Fruit fly (Drosophila melanogaster): ENCODE measurements around the gene lectin-22C.

lectin-22C gene

DNA sequence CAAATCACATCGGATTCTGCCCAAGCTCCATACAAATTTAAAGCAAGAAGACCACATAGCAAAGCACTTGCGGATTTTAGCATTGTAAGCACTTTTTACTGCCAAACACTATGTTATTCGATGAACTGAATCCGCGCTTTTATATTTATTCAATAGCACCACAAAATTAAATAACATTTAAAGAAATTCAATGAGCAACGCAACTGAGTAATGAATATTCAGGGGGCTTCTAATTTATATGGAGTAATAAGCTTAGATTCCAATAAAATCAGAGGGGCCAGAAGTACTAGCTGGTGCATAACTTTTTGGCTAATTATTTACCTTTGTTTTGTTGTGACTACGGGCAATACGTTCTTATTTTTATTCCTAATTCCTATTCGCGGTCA, at the start of gene lectin-22C:
Gene lectin-22C (minus strand): TSS at position 101 of the 386 bp plus-strand sequence.
- TF ChIP-seq noc (tag; optimal IDR thresholded peaks at IDR 0.05) = no peak

DNA sequence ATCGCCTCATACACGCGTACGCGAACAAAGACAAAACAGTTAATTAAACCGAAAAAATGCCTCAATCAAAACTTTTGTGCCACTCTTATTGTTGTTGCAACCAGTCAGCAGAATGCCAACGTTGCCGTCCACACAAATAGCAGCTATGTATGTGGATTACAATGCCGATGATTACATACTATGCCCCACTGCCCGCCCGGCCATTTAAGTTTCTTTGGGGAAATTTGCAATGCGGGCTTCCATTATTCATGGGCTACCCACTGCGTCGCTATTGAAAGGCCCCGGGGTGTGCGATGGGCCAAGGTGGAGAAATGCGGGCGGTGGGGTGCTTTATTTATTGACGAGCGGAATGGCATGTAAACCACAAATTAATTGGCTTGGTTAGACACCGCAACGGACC, 47.3 kb upstream of the lectin-22C start:
- no peak for TF ChIP-seq noc (tag; optimal IDR thresholded peaks at IDR 0.05)

DNA sequence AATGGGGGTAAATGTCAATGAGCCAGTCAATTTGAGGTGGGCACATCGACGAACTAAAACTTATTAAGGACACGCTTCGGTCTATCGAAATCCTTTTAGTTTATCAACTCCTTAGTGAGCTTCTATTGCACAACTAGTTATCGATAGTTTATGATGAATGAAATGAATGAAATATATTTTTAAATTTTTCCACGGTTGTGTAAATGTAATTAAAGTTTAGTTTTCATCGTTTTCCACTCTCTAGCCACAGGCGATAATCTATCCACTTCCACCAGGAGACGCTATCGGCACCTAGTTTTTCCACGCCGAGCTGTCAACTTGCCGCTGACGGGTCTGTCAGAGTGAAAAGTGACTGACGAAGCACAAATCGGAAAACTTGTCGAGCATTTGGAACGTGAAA, 42.6 kb upstream of the lectin-22C start, which contains the start of gene CG12674:
Gene CG12674 (plus strand): TSS at position 301 of the 400 bp plus-strand sequence.
- TF ChIP-seq noc (tag; optimal IDR thresholded peaks at IDR 0.05) = no peak

DNA sequence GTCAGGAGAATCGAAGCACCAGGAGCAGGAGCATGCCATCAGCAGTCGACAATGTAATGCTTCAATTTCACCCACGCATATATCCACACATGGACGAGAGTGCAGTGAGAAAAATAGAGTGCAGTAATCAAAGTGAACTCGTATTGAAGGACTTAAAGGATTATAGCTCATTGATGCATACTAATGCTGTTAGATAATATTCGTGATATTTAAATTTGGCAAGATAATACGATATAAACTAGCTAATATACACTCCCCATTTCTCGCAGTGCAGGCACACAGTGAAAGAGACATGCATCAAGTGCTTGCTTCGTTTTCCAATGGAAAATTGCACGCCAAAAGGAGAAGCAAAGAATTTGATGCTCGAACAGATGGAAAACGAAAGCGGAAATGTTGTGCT, 35.9 kb upstream of the lectin-22C start:
- no peak for TF ChIP-seq noc (tag; optimal IDR thresholded peaks at IDR 0.05)

DNA sequence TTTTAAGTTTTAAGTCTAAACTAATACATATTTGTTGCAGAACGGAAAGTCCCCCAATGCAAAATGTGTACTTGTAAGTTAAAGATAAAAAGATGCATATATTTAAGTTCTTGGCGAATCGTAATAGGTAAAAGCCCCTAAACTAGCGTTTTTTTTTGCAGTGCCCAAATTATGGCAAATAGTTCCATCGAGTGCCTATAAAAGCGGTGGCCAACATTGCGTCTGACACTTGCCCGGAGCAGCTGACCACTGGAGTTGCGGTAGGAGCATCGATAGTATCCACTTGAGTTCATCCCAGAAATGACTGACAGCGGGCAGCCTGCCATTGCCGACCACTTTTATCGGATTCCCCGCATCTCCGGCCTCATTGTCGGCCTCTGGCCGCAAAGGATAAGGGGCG, 17.2 kb upstream of the lectin-22C start, which contains the start of gene Or22c:
Gene Or22c (plus strand): TSS at position 301 of the 400 bp plus-strand sequence.
- TF ChIP-seq noc (tag; optimal IDR thresholded peaks at IDR 0.05) = no peak

DNA sequence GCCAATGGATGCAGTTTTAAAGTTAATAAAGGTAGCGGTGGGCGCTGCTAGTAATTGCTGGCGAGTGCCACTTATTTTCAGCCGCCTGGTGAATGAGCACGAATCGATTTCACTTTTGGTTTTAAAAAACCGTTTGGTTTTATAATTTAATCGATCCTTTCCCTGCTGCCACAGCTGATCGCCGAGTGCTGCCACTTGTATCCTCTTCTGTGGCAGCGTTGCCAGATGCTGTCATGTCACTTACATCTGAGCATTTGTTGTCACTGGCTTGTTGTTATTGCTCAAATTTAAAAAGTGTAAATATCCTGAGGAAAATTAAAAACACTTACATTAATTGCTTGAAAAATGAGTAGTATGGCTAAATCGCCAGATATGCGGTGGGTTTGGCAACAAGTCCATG, 8.2 kb upstream of the lectin-22C start, which contains the start of gene Kebab:
Gene Kebab (plus strand): TSS at position 230 of the 400 bp plus-strand sequence.
- no peak for TF ChIP-seq noc (tag; optimal IDR thresholded peaks at IDR 0.05)

DNA sequence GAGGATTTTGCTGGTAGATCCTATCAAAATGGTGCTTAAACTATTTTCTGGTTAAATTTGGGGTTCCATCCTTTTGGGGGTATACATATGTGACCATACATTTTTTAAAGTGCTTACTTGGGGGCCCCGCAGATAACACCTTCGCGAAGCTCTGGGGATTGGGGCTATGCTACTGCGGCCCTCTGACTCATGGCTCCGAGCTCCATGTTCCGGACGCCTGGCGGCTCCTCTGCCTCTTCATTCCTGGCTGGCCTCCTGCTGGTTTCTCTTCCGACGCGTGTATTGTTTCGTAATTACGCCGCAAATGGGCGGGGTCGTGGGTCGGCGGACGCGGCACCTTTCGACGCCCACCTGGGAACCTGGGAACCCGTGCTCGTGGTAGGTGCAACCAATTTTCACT, 7.8 kb upstream of the lectin-22C start:
- TF ChIP-seq noc (tag; optimal IDR thresholded peaks at IDR 0.05) = no peak

DNA sequence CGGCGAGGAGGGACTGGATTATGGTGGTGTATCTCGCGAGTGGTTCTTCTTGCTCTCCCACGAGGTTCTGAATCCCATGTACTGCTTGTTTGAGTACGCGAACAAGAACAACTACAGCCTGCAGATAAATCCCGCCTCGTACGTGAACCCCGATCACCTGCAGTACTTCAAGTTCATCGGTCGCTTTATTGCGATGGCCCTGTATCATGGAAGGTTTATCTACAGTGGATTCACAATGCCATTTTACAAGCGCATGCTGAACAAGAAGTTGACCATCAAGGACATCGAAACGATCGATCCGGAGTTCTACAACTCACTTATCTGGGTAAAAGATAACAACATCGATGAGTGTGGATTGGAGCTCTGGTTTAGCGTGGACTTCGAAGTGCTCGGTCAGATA, 5.0 kb upstream of the lectin-22C start:
- no peak for TF ChIP-seq noc (tag; optimal IDR thresholded peaks at IDR 0.05)

DNA sequence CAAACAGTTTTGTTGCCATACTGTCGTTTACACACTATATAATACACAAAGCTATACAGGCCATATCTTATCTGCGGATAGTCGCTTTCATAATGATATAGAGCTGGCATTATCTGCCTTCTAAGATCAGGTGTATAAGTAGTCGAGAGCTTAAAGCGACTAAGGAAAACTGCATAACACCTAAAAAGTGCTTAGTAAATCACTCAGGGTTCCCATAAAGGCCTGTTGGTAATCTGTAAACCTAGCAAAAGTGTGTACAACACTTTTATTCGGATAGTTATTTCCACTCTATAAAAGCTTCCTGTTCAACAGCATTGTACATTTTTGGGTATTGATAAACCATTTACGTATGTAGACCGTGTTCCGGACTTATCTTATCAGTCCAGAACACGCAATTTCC, 2.4 kb upstream of the lectin-22C start:
- TF ChIP-seq noc (tag; optimal IDR thresholded peaks at IDR 0.05) = no peak

DNA sequence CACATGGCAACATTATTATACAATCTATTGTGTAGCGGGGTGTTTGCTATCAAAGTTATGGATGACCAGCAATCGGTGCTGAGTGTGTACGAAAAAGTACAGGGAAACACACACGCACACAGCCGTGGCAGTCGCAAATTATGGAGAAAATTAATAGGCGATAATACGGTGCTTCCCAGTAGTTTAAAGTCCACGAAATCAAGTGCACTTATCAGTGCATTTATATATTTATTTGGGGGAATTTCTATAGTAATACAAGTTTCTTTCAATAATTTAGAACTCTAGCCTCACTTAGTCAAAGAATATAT, 1.8 kb upstream of the lectin-22C start:
- TF ChIP-seq noc (tag; optimal IDR thresholded peaks at IDR 0.05) = no peak

DNA sequence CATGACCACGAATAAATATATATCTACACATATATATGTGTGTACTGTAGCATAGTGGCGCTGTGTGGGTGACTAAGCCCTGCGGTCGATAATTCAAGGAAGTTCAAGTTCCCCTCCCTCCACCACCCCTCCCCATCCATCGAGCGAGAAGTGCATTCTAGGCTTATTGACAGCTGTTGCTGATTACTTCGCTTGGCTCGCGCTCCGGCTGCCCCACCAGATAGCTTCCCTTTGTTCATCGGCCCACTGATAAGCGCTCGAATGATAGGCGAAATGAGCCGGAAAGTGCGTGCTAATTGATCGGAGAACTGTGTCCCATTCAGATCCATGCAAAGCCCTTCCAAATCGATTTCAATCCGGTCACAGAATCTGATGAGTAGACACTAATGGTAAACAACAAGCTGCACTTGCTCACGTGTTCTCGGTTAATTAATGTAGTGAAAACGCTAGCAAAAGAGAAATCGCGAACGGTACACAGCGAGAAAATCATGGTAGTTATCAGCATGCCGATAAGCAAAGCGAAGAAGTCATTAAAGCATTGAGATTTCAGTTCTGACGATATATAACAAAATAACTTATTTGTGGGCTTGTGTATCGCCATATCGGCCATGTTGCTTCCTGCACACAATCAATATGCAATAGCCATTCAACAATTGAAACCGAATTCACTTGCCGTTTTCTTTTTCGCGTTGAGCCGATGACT, 1.3 kb upstream of the lectin-22C start:
- no peak for TF ChIP-seq noc (tag; optimal IDR thresholded peaks at IDR 0.05)

DNA sequence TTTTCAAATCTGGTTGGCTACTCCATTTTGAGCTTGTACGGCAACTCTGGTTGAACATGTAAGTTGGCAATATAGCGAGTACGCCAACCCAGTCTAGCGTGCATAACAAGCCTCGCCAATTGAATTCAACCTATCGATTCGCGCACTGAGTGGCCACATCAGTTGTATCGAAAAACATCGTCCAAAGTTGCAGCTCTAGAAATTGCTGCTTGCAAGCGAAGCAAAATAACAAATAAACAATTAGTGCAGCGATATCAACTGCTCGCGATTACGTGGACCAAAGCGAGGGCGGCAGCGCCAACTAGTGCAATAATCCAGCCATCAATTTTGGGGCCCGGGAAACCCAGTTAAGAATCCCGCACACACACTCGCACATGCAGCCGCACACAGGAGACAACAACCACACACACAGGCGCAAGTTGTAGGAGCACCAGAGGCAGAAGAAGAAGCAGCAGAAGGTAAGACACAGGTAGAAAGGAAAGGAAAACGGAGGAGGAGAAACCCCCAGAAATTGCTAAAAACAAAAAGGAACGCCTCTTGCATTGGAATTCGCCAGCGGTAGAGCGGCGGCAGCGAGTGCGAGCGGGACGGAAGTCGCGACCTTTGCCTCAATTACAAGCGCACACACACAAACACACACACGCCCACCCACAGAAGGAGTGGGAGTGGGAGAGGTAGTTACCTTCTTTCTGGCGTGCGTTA, 637 bp upstream of the lectin-22C start:
- TF ChIP-seq noc (tag; optimal IDR thresholded peaks at IDR 0.05) = no peak

DNA sequence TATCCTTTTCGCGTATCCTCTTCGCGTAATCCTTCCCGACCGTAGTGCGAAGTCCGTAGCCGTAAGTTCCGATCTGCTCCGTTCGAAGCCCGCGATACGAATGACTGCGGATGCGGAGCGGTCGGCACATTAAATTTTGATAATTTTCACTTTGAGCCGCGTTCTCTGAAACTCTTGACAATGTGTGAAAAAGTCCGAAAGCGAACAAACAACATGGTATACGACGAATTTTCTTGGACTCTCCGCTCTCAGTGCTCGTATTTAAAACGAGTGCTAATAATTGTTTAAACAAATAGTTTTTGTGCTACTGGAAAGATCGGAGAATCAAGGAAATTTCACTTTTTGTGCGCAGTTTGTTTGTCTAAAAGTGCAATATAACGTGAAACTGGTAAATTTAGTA, 1.1 kb downstream of the lectin-22C start, which contains the start of gene CG42296:
Gene CG42296 (minus strand): TSS at position 101 of the 400 bp plus-strand sequence.
- TF ChIP-seq noc (tag; optimal IDR thresholded peaks at IDR 0.05) = no peak

DNA sequence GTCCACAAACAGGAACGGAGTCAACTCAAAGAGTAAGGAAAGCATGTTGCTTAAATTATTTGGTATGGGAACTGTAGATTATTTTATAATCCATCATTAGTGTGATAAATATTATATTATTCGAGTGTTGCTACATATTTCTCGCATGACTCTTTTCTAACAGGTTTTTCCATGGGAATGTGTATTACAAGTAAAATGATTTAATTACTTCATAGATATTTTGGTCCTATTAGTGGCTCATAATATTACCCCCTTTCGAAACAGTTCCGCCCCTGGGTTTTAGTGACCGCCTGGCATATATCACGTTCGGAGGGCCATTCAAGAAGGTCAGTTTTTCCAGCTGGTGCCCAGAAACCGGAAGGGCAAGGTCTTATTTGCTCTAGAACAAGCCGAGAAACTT, 5.0 kb downstream of the lectin-22C start:
- no peak for TF ChIP-seq noc (tag; optimal IDR thresholded peaks at IDR 0.05)

DNA sequence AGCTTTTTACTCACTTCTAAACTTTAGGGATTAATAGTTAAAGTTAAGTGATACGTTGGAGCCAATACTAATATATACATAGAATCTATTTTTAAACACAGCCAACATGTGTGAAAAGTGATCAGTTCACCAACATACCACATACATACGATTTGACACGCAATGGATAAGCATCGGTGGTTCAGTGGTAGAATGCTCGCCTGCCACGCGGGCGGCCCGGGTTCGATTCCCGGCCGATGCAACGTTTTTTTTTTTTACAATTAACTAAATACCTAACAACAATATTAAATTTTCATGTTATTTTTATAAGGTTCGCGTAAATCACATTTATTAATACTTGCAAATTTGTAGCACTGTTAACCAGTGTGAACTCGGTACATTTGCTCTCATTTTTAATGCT, 5.5 kb downstream of the lectin-22C start:
- TF ChIP-seq noc (tag; optimal IDR thresholded peaks at IDR 0.05) = no peak

DNA sequence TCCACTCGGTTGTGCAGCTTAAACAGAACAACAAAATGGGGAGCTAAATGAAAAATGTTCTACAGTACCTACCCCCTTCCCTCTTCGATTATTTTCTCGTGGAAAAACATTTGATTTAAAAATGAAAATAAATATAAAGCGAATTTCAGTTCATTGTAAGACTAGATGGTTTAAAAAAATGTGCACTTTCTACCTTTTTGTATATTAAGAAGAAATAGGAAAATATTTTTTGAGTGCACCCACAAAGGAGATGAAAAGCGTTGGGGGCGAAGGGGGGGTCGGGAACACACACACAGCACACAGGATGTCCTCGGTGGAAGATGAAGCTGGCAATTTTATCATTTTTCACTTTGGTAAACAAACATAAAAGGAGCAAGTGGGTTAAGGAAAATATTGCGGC, 14.2 kb downstream of the lectin-22C start:
- TF ChIP-seq noc (tag; optimal IDR thresholded peaks at IDR 0.05) = no peak

DNA sequence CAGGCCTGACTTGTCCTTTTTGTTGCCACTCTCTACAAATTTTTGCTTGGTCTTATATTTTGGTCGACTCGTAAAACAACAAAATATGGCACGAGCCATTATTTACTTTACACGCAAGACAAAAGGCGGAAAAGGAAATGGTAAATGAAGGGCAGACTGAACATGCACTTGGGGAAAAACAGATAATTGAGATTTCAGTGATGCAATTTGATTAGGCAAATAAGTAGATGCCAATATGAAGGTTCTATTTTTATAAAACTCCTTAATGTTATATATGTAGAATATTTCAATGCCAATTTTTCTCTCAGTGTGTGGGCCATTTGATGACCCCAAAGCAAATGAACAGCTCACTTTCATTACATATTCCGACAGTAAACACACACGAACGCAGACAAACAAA, 21.9 kb downstream of the lectin-22C start:
- no peak for TF ChIP-seq noc (tag; optimal IDR thresholded peaks at IDR 0.05)

All from whole organism, larva.